Worm (Caenorhabditis elegans) whole organism, early embryonic: ENCODE data around the gene nhr-226.

Source experiments
- B0310.2 ChIP-seq: sonication (generic microtip); optimal IDR thresholded peaks from 2 replicates; lab custom pipeline; 2016; ENCODE audit warnings: mild to moderate bottlenecking, missing genetic modification characterization, missing compliant biosample characterization
- F13C5.2 ChIP-seq: sonication (generic microtip); optimal IDR thresholded peaks from 2 replicates; lab custom pipeline; 2017; ENCODE audit warnings: mild to moderate bottlenecking, missing genetic modification characterization, inconsistent platforms, missing compliant biosample characterization
- aly-1 ChIP-seq: sonication (generic microtip); optimal IDR thresholded peaks from 2 replicates; lab custom pipeline; 2016; ENCODE audit warnings: missing genetic modification characterization, missing compliant biosample characterization
- ama-1 ChIP-seq: fragments of 150-350 bp; optimal IDR thresholded peaks from 2 replicates; lab custom pipeline; 2014
- ceh-13 ChIP-seq: fragments of 200-800 bp; sonication (Bioruptor generic); optimal IDR thresholded peaks from 2 replicates; lab custom pipeline; 2018; ENCODE audit warnings: mild to moderate bottlenecking, missing genetic modification characterization, missing compliant biosample characterization
- ceh-36 ChIP-seq: sonication (generic microtip); optimal IDR thresholded peaks from 2 replicates; lab custom pipeline; 2016; ENCODE audit warnings: missing genetic modification characterization, inconsistent platforms, missing compliant biosample characterization
- ets-7 ChIP-seq: sonication (generic microtip); optimal IDR thresholded peaks from 2 replicates; lab custom pipeline; 2016; ENCODE audit warnings: missing genotype, missing genetic modification characterization, missing compliant biosample characterization
- flt-1 ChIP-seq: fragments of 200-800 bp; sonication (Bioruptor generic); IDR thresholded peaks from 2 replicates; pipeline ENCODE4 v1.3.6; 2022; ENCODE audit warnings: missing genetic modification characterization, missing compliant biosample characterization
- hmbx-1 ChIP-seq: sonication (generic microtip); optimal IDR thresholded peaks from 2 replicates; lab custom pipeline; 2016; ENCODE audit warnings: mild to moderate bottlenecking, missing genetic modification characterization, missing compliant biosample characterization
- hmg-4 ChIP-seq: fragments of 200-800 bp; sonication (Bioruptor generic); optimal IDR thresholded peaks from 2 replicates; lab custom pipeline; 2018; ENCODE audit warnings: mild to moderate bottlenecking, missing genetic modification characterization, missing compliant biosample characterization
- hnd-1 ChIP-seq: sonication (generic microtip); optimal IDR thresholded peaks from 2 replicates; lab custom pipeline; 2016; ENCODE audit warnings: missing genetic modification characterization, missing compliant biosample characterization
- pes-1 ChIP-seq: fragments of 200-800 bp; sonication (Bioruptor generic); IDR thresholded peaks from 2 replicates; pipeline ENCODE4 v1.3.6; 2022; ENCODE audit warnings: missing genetic modification reagents, missing genetic modification characterization, missing compliant biosample characterization
- scrt-1 ChIP-seq: fragments of 200-800 bp; sonication (Bioruptor generic); IDR thresholded peaks from 2 replicates; pipeline ENCODE4 v1.3.6; 2022; ENCODE audit warnings: missing genetic modification characterization, missing compliant biosample characterization
- sea-1 ChIP-seq: fragments of 200-800 bp; sonication (Bioruptor generic); conservative IDR thresholded peaks from 2 replicates; pipeline ENCODE4 v1.3.6; 2022; ENCODE audit warnings: missing genetic modification characterization, missing compliant biosample characterization
- tbx-11 ChIP-seq: fragments of 200-800 bp; sonication (Bioruptor generic); IDR thresholded peaks from 2 replicates; pipeline ENCODE4 v1.3.6; 2022; ENCODE audit warnings: missing genetic modification characterization, missing compliant biosample characterization
- tbx-37 ChIP-seq: fragments of 200-800 bp; sonication (Bioruptor generic); conservative IDR thresholded peaks from 2 replicates; pipeline ENCODE4 v1.3.6; 2022; ENCODE audit warnings: missing genetic modification reagents, missing genetic modification characterization, missing compliant biosample characterization
- tra-4 ChIP-seq: sonication (generic microtip); optimal IDR thresholded peaks from 2 replicates; lab custom pipeline; 2017; ENCODE audit warnings: missing genetic modification characterization, missing compliant biosample characterization

Gene nhr-226

DNA sequence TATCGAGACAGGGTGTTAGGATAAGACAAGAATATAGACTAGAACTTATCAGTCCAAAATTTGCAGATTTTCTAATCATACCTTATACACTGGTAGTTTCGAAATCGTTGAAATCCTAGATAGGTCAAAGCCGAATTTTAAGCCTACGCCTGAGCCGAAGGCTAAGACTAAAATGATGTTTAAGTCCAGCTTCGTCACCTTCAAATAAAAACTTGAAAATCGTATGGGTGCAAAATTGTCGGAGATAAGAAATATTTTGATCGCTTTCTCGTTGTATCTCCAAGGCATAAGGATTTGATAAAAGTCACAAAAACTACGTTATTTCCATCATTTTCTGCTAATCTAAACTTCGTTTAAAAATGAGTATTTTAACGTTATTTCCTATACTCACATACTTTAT, 34.0 kb upstream of the nhr-226 start, which contains the start of gene F41B5.12:
Gene F41B5.12, plus strand, starts transcription at position 301 of the 400 bp plus-strand sequence.
- TF ChIP-seq B0310.2 (tag; lab: Kevin White, UChicago) (no peak), flt-1 (GFP tag; lab: Robert Waterston, UW) (no peak), hnd-1 (tag; lab: Kevin White, UChicago) (no peak), hmbx-1 (no peak), tbx-11 (GFP tag; lab: Robert Waterston, UW) (no peak), sea-1 (GFP tag; lab: Robert Waterston, UW) (no peak), ets-7 (tag; lab: Kevin White, UChicago) (no peak), hmg-4 (GFP tag; lab: Kevin White, UChicago) (no peak), ceh-36 (tag; lab: Kevin White, UChicago) (no peak), tbx-37 (GFP tag; lab: Robert Waterston, UW) (no peak), ceh-13 (GFP tag; lab: Kevin White, UChicago) (no peak), scrt-1 (no peak), F13C5.2 (tag; lab: Kevin White, UChicago) (no peak), ama-1 (no peak), pes-1 (GFP tag; lab: Robert Waterston, UW) (no peak)

DNA sequence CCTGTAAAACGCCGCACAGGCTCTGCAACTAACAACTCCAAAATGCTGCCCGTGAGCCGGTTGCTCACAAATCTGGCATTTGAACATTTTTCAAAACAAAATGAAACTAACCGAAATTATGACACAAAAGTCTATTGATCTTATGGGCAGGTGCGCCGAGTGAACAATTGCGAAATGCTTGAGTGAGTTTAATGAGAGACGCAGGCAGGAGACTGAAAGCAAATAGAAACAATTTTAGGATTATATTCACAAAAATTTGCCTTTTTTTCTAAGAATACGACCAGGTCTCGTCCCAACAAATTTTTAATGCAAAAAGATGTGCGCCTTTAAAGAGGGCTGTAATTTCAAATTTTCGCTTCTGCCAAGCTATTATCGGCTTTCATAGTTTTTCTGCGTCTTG, 30.2 kb upstream of the nhr-226 start, which contains the start of gene nhr-183:
Gene nhr-183, minus strand, starts transcription at position 180 of the 400 bp plus-strand sequence.
- no peak for TF ChIP-seq ets-7 (tag; lab: Kevin White, UChicago)
- TF ChIP-seq ama-1: no peak
- no peak for TF ChIP-seq B0310.2 (tag; lab: Kevin White, UChicago)
- TF ChIP-seq tbx-11 (GFP tag; lab: Robert Waterston, UW): no peak

DNA sequence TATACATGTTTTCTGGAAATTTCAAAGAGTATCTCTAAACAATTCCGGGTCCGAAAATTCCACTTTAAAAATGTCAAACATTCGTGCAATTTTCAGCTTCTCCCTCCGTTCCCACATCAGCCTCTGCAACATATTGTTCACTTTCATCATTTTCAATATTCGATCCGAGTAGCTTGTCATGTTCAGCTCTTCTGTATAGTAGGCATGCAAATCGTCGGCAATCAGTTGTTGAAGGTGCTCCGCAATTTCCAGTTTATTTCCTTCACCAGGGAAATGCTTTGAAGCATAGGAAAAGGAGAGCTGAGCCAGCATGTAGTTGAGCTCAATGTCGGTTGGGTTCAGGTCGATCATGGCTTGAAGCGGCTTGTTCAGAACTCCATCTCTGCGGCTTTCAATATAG, 29.8 kb upstream of the nhr-226 start:
- TF ChIP-seq aly-1 (tag; lab: Kevin White, UChicago): no peak
- no peak for TF ChIP-seq F13C5.2 (tag; lab: Kevin White, UChicago)
- no peak for TF ChIP-seq ceh-13 (GFP tag; lab: Kevin White, UChicago)
- TF ChIP-seq ets-7 (tag; lab: Kevin White, UChicago): no peak
- no peak for TF ChIP-seq pes-1 (GFP tag; lab: Robert Waterston, UW)
- TF ChIP-seq hnd-1 (tag; lab: Kevin White, UChicago): no peak
- no peak for TF ChIP-seq scrt-1
- no peak for TF ChIP-seq tbx-11 (GFP tag; lab: Robert Waterston, UW)

DNA sequence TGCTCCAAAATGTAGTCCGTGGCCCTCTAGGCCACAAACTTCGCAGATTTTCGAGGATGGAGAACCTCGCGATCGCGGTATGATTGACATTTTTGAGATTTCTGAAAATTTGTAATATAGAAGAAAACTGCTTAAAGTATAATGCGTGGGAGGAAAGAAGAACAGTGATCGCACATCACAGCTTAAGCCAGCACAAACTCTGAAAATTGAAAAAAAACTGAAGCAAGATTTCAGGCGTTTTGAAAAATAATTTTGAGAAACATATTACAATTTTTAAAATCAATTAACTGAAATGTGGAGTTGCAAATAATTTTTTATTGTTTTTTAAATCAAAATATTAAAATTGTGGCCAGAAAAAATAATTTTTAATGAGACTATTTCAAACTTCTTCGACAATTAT, 27.7 kb upstream of the nhr-226 start, which contains the start of gene nhr-275:
Gene nhr-275, minus strand, starts transcription at position 101 of the 400 bp plus-strand sequence.
- TF ChIP-seq ama-1 (no peak), flt-1 (GFP tag; lab: Robert Waterston, UW) (no peak)

DNA sequence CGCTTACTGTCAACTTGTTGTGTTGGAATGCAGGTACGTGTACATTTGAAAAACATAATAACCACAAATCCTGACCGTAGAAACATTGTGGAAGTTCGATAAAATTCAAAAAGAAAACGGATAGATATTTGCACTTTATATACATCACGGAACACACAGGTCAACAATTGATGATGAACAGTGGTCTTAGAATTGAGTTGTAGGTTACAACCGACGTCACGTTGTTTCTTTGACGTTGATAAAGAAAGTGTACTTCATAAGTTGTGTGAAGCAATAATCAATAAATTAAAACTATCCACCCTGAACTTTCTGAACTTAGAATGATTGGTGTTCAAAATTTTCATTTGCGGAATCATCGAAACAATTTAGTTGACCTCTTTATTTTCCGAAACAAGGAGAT, 22.9 kb upstream of the nhr-226 start, which contains the start of gene Y5H2A.1:
Gene Y5H2A.1, minus strand, starts transcription at position 101 of the 400 bp plus-strand sequence.
- TF ChIP-seq scrt-1 (no peak), hnd-1 (tag; lab: Kevin White, UChicago) (no peak)

DNA sequence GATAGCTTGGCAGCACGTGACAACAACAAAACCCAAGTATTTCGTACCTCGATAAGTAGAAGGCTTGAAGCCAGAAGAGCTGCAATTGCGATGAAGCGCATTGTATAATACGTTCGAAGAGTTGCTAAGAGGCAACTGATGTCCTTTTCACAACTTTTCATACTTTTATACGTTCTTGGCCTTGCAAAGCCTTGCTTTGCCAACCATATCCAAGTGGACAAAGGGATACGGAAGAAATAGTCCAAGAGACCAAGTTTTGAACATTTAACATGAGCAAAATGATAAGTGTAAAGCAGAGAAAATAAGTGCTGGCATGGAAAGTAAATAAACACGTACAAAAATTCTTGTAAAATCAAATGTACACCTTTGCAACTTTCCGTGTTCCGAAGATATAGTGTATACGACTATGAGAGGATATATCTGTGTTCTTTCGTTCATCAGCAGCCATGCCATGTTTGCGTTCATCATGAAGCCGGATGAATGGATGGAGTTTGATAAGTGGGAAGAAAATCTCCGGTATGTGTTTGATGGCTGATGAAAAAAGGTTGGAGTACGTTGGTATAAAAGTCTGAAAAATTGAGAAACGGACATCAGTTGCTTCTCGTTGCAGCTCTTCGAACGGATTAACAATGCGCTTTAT, 20.3 kb upstream of the nhr-226 start, which contains the start of the genes Y5H2A.4 and abu-4:
Gene Y5H2A.4, minus strand, starts transcription at position 101 of the 640 bp plus-strand sequence.
Gene abu-4, plus strand, starts transcription at position 590 of the 640 bp plus-strand sequence.
- no peak for TF ChIP-seq flt-1 (GFP tag; lab: Robert Waterston, UW)
- TF ChIP-seq pes-1 (GFP tag; lab: Robert Waterston, UW): no peak
- TF ChIP-seq ceh-13 (GFP tag; lab: Kevin White, UChicago): no peak
- no peak for TF ChIP-seq tbx-11 (GFP tag; lab: Robert Waterston, UW)
- TF ChIP-seq B0310.2 (tag; lab: Kevin White, UChicago): no peak
- no peak for TF ChIP-seq ama-1
- no peak for TF ChIP-seq aly-1 (tag; lab: Kevin White, UChicago)
- TF ChIP-seq ets-7 (tag; lab: Kevin White, UChicago): no peak

DNA sequence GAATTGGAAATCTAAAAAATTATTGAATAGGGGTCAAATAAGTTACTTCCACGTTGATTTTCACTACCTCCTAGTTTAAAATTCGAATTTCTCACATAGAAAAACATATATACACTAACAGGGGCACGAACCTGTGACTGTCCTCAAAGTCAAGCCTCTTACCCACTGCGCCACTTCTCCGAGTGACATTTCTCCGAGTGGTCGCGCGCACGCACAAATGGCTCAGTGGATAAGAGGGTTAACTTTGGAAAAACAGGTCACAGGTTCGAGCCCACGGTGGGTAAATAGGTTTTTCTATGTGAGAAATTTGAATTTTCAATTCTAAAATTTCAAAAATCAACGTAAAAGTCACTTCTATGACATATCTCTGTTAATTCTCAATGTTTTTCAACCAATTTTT, 17.4 kb upstream of the nhr-226 start:
- TF ChIP-seq F13C5.2 (tag; lab: Kevin White, UChicago): no peak
- TF ChIP-seq pes-1 (GFP tag; lab: Robert Waterston, UW): no peak
- TF ChIP-seq aly-1 (tag; lab: Kevin White, UChicago): no peak
- TF ChIP-seq tbx-37 (GFP tag; lab: Robert Waterston, UW): no peak
- TF ChIP-seq hmg-4 (GFP tag; lab: Kevin White, UChicago): no peak
- no peak for TF ChIP-seq B0310.2 (tag; lab: Kevin White, UChicago)
- no peak for TF ChIP-seq flt-1 (GFP tag; lab: Robert Waterston, UW)
- no peak for TF ChIP-seq hnd-1 (tag; lab: Kevin White, UChicago)
- no peak for TF ChIP-seq hmbx-1
- no peak for TF ChIP-seq ceh-36 (tag; lab: Kevin White, UChicago)
- TF ChIP-seq scrt-1: no peak
- no peak for TF ChIP-seq ets-7 (tag; lab: Kevin White, UChicago)
- TF ChIP-seq tra-4: no peak
- TF ChIP-seq ceh-13 (GFP tag; lab: Kevin White, UChicago): no peak

DNA sequence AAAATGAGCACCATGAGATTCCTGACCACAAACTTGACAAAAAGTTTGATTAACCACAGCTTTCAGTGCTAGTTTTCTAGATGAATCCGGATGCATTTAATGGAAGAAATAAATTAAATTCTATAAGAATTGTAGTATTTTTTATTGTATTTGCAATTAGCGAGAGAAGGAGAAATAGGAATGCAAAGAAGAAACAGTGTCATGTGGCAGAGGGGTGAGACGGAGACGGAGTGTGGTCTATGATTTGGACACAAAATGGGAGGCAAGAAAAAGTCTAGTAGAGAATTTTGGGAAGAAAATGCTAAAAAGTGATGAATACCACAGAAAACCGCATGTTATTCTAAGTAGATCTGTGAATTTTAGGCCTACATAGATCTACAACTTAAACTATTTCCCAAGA, 16.6 kb upstream of the nhr-226 start, which contains the start of gene nhr-59:
Gene nhr-59, minus strand, starts transcription at position 214 of the 400 bp plus-strand sequence.
- no peak for TF ChIP-seq hmg-4 (GFP tag; lab: Kevin White, UChicago)
- TF ChIP-seq F13C5.2 (tag; lab: Kevin White, UChicago): no peak
- no peak for TF ChIP-seq pes-1 (GFP tag; lab: Robert Waterston, UW)
- TF ChIP-seq sea-1 (GFP tag; lab: Robert Waterston, UW): no peak
- no peak for TF ChIP-seq ceh-36 (tag; lab: Kevin White, UChicago)
- TF ChIP-seq tbx-37 (GFP tag; lab: Robert Waterston, UW): no peak
- TF ChIP-seq hnd-1 (tag; lab: Kevin White, UChicago): no peak
- TF ChIP-seq ama-1: no peak
- no peak for TF ChIP-seq B0310.2 (tag; lab: Kevin White, UChicago)
- TF ChIP-seq tra-4: no peak
- no peak for TF ChIP-seq flt-1 (GFP tag; lab: Robert Waterston, UW)
- TF ChIP-seq aly-1 (tag; lab: Kevin White, UChicago): no peak
- no peak for TF ChIP-seq tbx-11 (GFP tag; lab: Robert Waterston, UW)
